Worm (Caenorhabditis elegans) whole organism, L2 larva: ENCODE results near the gene ndub-8.

Experiments used
- C34F6.9 ChIP-seq: fragments of 150-350 bp; optimal IDR thresholded peaks from 2 replicates; lab custom pipeline; 2014; ENCODE audit warnings: missing biosample characterization, missing genetic modification characterization
- F13H6.1 ChIP-seq: sonication (generic microtip); optimal IDR thresholded peaks from 2 replicates; lab custom pipeline; 2016; ENCODE audit warnings: missing genetic modification characterization, missing compliant biosample characterization
- R02D3.7 ChIP-seq: fragments of 150-350 bp; optimal IDR thresholded peaks from 2 replicates; lab custom pipeline; 2014; ENCODE audit warnings: missing biosample characterization, missing genetic modification characterization
- Y55F3AM.14 ChIP-seq: fragments of 200-800 bp; sonication (Bioruptor generic); optimal IDR thresholded peaks from 2 replicates; lab custom pipeline; 2018; ENCODE audit warnings: mild to moderate bottlenecking, missing genetic modification characterization, missing compliant biosample characterization
- ZK546.5 ChIP-seq: sonication (generic microtip); optimal IDR thresholded peaks from 2 replicates; lab custom pipeline; 2017; ENCODE audit warnings: missing biosample characterization, missing genetic modification characterization
- alr-1 ChIP-seq: fragments of 150-350 bp; optimal IDR thresholded peaks from 2 replicates; lab custom pipeline; 2014; ENCODE audit warnings: missing biosample characterization, missing genetic modification characterization
- aly-2 ChIP-seq: fragments of 150-350 bp; optimal IDR thresholded peaks from 2 replicates; lab custom pipeline; 2014; ENCODE audit warnings: missing biosample characterization, missing genetic modification characterization
- ama-1 ChIP-seq: fragments of 150-350 bp; optimal IDR thresholded peaks from 2 replicates; lab custom pipeline; 2018; ENCODE audit warnings: inconsistent platforms
- blmp-1 ChIP-seq: sonication (generic microtip); optimal IDR thresholded peaks from 2 replicates; lab custom pipeline; 2017; ENCODE audit warnings: missing genetic modification characterization, mild to moderate bottlenecking, missing compliant biosample characterization, antibody characterized with exemption, moderate library complexity; ENCODE audit not compliant: insufficient read depth
- ceh-16 ChIP-seq: fragments of 150-350 bp; optimal IDR thresholded peaks from 2 replicates; lab custom pipeline; 2014; ENCODE audit warnings: missing biosample characterization, missing genetic modification characterization
- ceh-82 ChIP-seq: fragments of 150-350 bp; optimal IDR thresholded peaks from 2 replicates; lab custom pipeline; 2014; ENCODE audit warnings: missing biosample characterization, missing genetic modification characterization
- crh-2 ChIP-seq: sonication (generic microtip); optimal IDR thresholded peaks from 2 replicates; lab custom pipeline; 2017; ENCODE audit warnings: missing biosample characterization, missing genetic modification characterization
- dmd-4 ChIP-seq: sonication (generic microtip); optimal IDR thresholded peaks from 2 replicates; lab custom pipeline; 2017; ENCODE audit warnings: missing biosample characterization, missing genetic modification characterization
- egl-27 ChIP-seq: sonication (generic microtip); optimal IDR thresholded peaks from 3 replicates; lab custom pipeline; 2017; ENCODE audit warnings: missing biosample characterization, missing genetic modification reagents, missing genetic modification characterization
- elt-1 ChIP-seq: fragments of 150-350 bp; optimal IDR thresholded peaks from 2 replicates; lab custom pipeline; 2014; ENCODE audit warnings: missing biosample characterization, missing genetic modification characterization
- elt-3 ChIP-seq: sonication (generic microtip); optimal IDR thresholded peaks from 2 replicates; lab custom pipeline; 2017; ENCODE audit warnings: missing biosample characterization, missing genetic modification characterization
- fos-1 ChIP-seq: fragments of 150-350 bp; optimal IDR thresholded peaks from 2 replicates; lab custom pipeline; 2014; ENCODE audit warnings: missing biosample characterization, missing genetic modification characterization
- gmeb-1 ChIP-seq: fragments of 150-350 bp; optimal IDR thresholded peaks from 2 replicates; lab custom pipeline; 2014; ENCODE audit warnings: missing biosample characterization, missing genetic modification characterization
- lin-11 ChIP-seq: fragments of 150-350 bp; sonication (generic microtip); optimal IDR thresholded peaks from 2 replicates; lab custom pipeline; 2014; ENCODE audit warnings: missing biosample characterization, missing genetic modification characterization, inconsistent platforms, mixed read lengths
- lin-13 ChIP-seq: fragments of 150-350 bp; optimal IDR thresholded peaks from 2 replicates; lab custom pipeline; 2014; ENCODE audit warnings: missing biosample characterization, missing genetic modification reagents, missing genetic modification characterization
- lin-39 ChIP-seq: fragments of 150-350 bp; optimal IDR thresholded peaks from 2 replicates; lab custom pipeline; 2014; ENCODE audit warnings: missing biosample characterization, missing genetic modification reagents, missing genetic modification characterization
- lsy-2 ChIP-seq, 2 experiments: fragments of 150-350 bp in 1 of 2; sonication (generic microtip) in 1 of 2; optimal IDR thresholded peaks; 2 replicates each; lab custom pipeline; 2014 to 2017; ENCODE audit warnings: missing biosample characterization in 2 of 2, missing genetic modification characterization in 2 of 2
- mab-5 ChIP-seq: fragments of 150-350 bp; optimal IDR thresholded peaks from 2 replicates; lab custom pipeline; 2014; ENCODE audit warnings: missing biosample characterization, missing genetic modification characterization
- mbf-1 ChIP-seq: sonication (generic microtip); optimal IDR thresholded peaks from 2 replicates; lab custom pipeline; 2017; ENCODE audit warnings: missing biosample characterization, missing genetic modification characterization
- mdl-1 ChIP-seq, 2 experiments: fragments of 150-350 bp in 1 of 2; sonication (generic microtip) in 1 of 2; optimal IDR thresholded peaks; 2 replicates each; lab custom pipeline; 2017; ENCODE audit warnings: missing biosample characterization in 2 of 2, missing genetic modification characterization in 2 of 2
- nhr-10 ChIP-seq: sonication (generic microtip); optimal IDR thresholded peaks from 2 replicates; lab custom pipeline; 2017; ENCODE audit warnings: missing biosample characterization, missing genetic modification characterization
- nhr-11 ChIP-seq: fragments of 150-350 bp; optimal IDR thresholded peaks from 2 replicates; lab custom pipeline; 2014; ENCODE audit warnings: missing biosample characterization, missing genetic modification characterization
- nhr-12 ChIP-seq: fragments of 150-350 bp; optimal IDR thresholded peaks from 2 replicates; lab custom pipeline; 2014; ENCODE audit warnings: missing biosample characterization, missing genetic modification characterization
- nhr-129 ChIP-seq: fragments of 150-350 bp; optimal IDR thresholded peaks from 2 replicates; lab custom pipeline; 2014; ENCODE audit warnings: missing biosample characterization, missing genetic modification characterization
- nhr-21 ChIP-seq: fragments of 150-350 bp; optimal IDR thresholded peaks from 2 replicates; lab custom pipeline; 2014; ENCODE audit warnings: missing biosample characterization, missing genetic modification characterization
- nhr-23 ChIP-seq: fragments of 150-350 bp; optimal IDR thresholded peaks from 2 replicates; lab custom pipeline; 2014; ENCODE audit warnings: missing biosample characterization, missing genetic modification reagents, missing genetic modification characterization
- nhr-237 ChIP-seq: fragments of 150-350 bp; optimal IDR thresholded peaks from 2 replicates; lab custom pipeline; 2014; ENCODE audit warnings: missing biosample characterization, missing genetic modification characterization
- nhr-25 ChIP-seq: fragments of 150-350 bp; sonication (generic microtip); optimal IDR thresholded peaks from 3 replicates; lab custom pipeline; 2014; ENCODE audit warnings: missing biosample characterization, missing genetic modification characterization
- nhr-6 ChIP-seq: fragments of 150-350 bp; optimal IDR thresholded peaks from 2 replicates; lab custom pipeline; 2014; ENCODE audit warnings: missing biosample characterization, missing genetic modification characterization
- nhr-77 ChIP-seq: fragments of 150-350 bp; optimal IDR thresholded peaks from 2 replicates; lab custom pipeline; 2014; ENCODE audit warnings: missing biosample characterization, missing genetic modification characterization
- peb-1 ChIP-seq: fragments of 150-350 bp; optimal IDR thresholded peaks from 2 replicates; lab custom pipeline; 2014; ENCODE audit warnings: missing biosample characterization, missing genetic modification characterization
- sem-4 ChIP-seq: fragments of 150-350 bp; optimal IDR thresholded peaks from 2 replicates; lab custom pipeline; 2014; ENCODE audit warnings: missing biosample characterization, missing genetic modification reagents, missing genetic modification characterization
- skn-1 ChIP-seq: sonication (generic microtip); optimal IDR thresholded peaks from 2 replicates; lab custom pipeline; 2017; ENCODE audit warnings: missing biosample characterization, missing genetic modification characterization
- sma-3 ChIP-seq: sonication (generic microtip); optimal IDR thresholded peaks from 2 replicates; lab custom pipeline; 2016; ENCODE audit warnings: missing genetic modification reagents, missing genetic modification characterization, missing compliant biosample characterization
- sma-9 ChIP-seq, 2 experiments: fragments of 150-350 bp in 1 of 2; sonication (generic microtip) in 1 of 2; optimal IDR thresholded peaks; 2 replicates each; lab custom pipeline; 2014 to 2016; ENCODE audit warnings: missing genetic modification characterization in 2 of 2, mild to moderate bottlenecking in 1 of 2, missing biosample characterization in 1 of 2, missing compliant biosample characterization in 1 of 2, missing genetic modification reagents in 1 of 2, moderate library complexity in 1 of 2
- snpc-4 ChIP-seq: fragments of 150-350 bp; optimal IDR thresholded peaks from 2 replicates; lab custom pipeline; 2014; ENCODE audit warnings: missing biosample characterization, missing genetic modification characterization
- unc-39 ChIP-seq: fragments of 150-350 bp; optimal IDR thresholded peaks from 2 replicates; lab custom pipeline; 2014; ENCODE audit warnings: missing biosample characterization, missing genetic modification characterization
- unc-55 ChIP-seq: fragments of 150-350 bp; sonication (generic microtip); optimal IDR thresholded peaks from 3 replicates; lab custom pipeline; 2014; ENCODE audit warnings: missing biosample characterization, missing genetic modification reagents, missing genetic modification characterization
- unc-62 ChIP-seq: fragments of 150-350 bp; optimal IDR thresholded peaks from 2 replicates; lab custom pipeline; 2014; ENCODE audit warnings: missing biosample characterization, missing genetic modification reagents, missing genetic modification characterization
- zag-1 ChIP-seq: fragments of 150-350 bp; optimal IDR thresholded peaks from 2 replicates; lab custom pipeline; 2014; ENCODE audit warnings: missing biosample characterization, missing genetic modification characterization
- ztf-1 ChIP-seq: fragments of 200-800 bp; sonication (Bioruptor generic); conservative IDR thresholded peaks from 2 replicates; pipeline ENCODE4 v1.3.6; 2022; ENCODE audit warnings: missing genetic modification characterization, missing compliant biosample characterization
- ztf-11 ChIP-seq: sonication (generic microtip); optimal IDR thresholded peaks from 2 replicates; lab custom pipeline; 2017; ENCODE audit warnings: missing biosample characterization, missing genetic modification characterization
- ztf-4 ChIP-seq: fragments of 150-350 bp; optimal IDR thresholded peaks from 2 replicates; lab custom pipeline; 2014; ENCODE audit warnings: missing biosample characterization, missing genetic modification characterization

Gene ndub-8

ce11 chrII:13872191-13872889 is at the start of gene ndub-8, which contains the start of gene cup-14:
Gene ndub-8, plus strand, starts transcription at chrII:13872869.
Gene cup-14, minus strand, starts transcription at chrII:13872241.
- TF ChIP-seq sma-9 (GFP tag; optimal IDR thresholded peaks at IDR 0.05; lab: Kevin White, UChicago) (no peak), sma-9 (tag; optimal IDR thresholded peaks at IDR 0.05; lab: Kevin White, UChicago) (no peak), mdl-1 (tag; optimal IDR thresholded peaks at IDR 0.05; lab: Kevin White, UChicago) (peak; percentile 12 to 77), sma-3 (GFP tag; lab: Kevin White, UChicago) (peak; percentile 92), unc-55 (GFP tag; lab: Kevin White, UChicago) (peak; percentile 98), snpc-4 (tag; lab: Kevin White, UChicago) (peak; percentile 89), lin-39 (tag; lab: Kevin White, UChicago) (no peak), lsy-2 (tag; optimal IDR thresholded peaks at IDR 0.05; lab: Kevin White, UChicago) (peak; percentile 99 to 100), crh-2 (tag; lab: Kevin White, UChicago) (peak; percentile 86), nhr-77 (tag; lab: Kevin White, UChicago) (peak; percentile 68), nhr-23 (tag; lab: Kevin White, UChicago) (no peak), R02D3.7 (tag; lab: Kevin White, UChicago) (peak; percentile 43), nhr-237 (peak; percentile 12), zag-1 (tag; lab: Kevin White, UChicago) (peak; percentile 31), gmeb-1 (tag; lab: Kevin White, UChicago) (peak; percentile 90), nhr-10 (no peak), unc-39 (tag; lab: Kevin White, UChicago) (no peak), aly-2 (no peak), elt-3 (tag; lab: Kevin White, UChicago) (no peak), nhr-21 (tag; lab: Kevin White, UChicago) (peak; percentile 79), ztf-11 (tag; lab: Kevin White, UChicago) (no peak), nhr-25 (tag; lab: Kevin White, UChicago) (peak; percentile 88), C34F6.9 (peak; percentile 88), blmp-1 (tag; lab: Kevin White, UChicago) (peak; percentile 49), mbf-1 (tag; lab: Kevin White, UChicago) (no peak), Y55F3AM.14 (GFP tag; lab: Kevin White, UChicago) (peak; percentile 41), ceh-82 (tag; lab: Kevin White, UChicago) (peak; percentile 47), ama-1 (lab: Kevin White, UChicago) (peak; percentile 28), sem-4 (tag; lab: Kevin White, UChicago) (peak; percentile 91), nhr-6 (tag; lab: Kevin White, UChicago) (peak; percentile 58), nhr-11 (tag; lab: Kevin White, UChicago) (no peak), alr-1 (tag; lab: Kevin White, UChicago) (no peak), mab-5 (tag; lab: Kevin White, UChicago) (peak; percentile 93), ztf-4 (tag; lab: Kevin White, UChicago) (peak; percentile 78), lin-13 (peak; percentile 89), nhr-129 (tag; lab: Kevin White, UChicago) (peak; percentile 61), ztf-1 (GFP tag; lab: Robert Waterston, UW) (no peak), nhr-12 (tag; lab: Kevin White, UChicago) (no peak), elt-1 (tag; lab: Kevin White, UChicago) (no peak), egl-27 (tag; lab: Kevin White, UChicago) (peak; percentile 36), dmd-4 (tag; lab: Kevin White, UChicago) (no peak), ZK546.5 (tag; lab: Kevin White, UChicago) (peak; percentile 59), peb-1 (tag; lab: Kevin White, UChicago) (no peak), F13H6.1 (tag; lab: Kevin White, UChicago) (peak; percentile 81), ceh-16 (tag; lab: Kevin White, UChicago) (peak; percentile 35), fos-1 (tag; lab: Kevin White, UChicago) (peak; percentile 43), skn-1 (tag; lab: Kevin White, UChicago) (no peak), lin-11 (tag; lab: Kevin White, UChicago) (peak; percentile 91), unc-62 (GFP tag; lab: Kevin White, UChicago) (peak; percentile 37)
